Fruit fly (Drosophila melanogaster) whole organism, prepupa: Measurements from ENCODE around the gene CG9175.
A peak's percentile ranks its signal among the peaks of the same experiment; 100 is the strongest.

Experiments
- CG10669 ChIP-seq: fragments of 200-800 bp; sonication (Bioruptor generic); optimal IDR thresholded peaks from 3 replicates; lab custom pipeline; 2018; ENCODE audit warnings: missing biosample characterization, mild to moderate bottlenecking, missing genetic modification characterization, moderate library complexity
- CG11902 ChIP-seq: fragments of 200-800 bp; sonication (Bioruptor generic); optimal IDR thresholded peaks from 3 replicates; lab custom pipeline; 2016; ENCODE audit warnings: missing biosample characterization, missing genetic modification characterization
- CG6792 ChIP-seq: fragments of 200-800 bp; sonication (Bioruptor generic); optimal IDR thresholded peaks from 3 replicates; lab custom pipeline; 2016; ENCODE audit warnings: missing biosample characterization, missing genetic modification characterization
- CG8319 ChIP-seq: fragments of 200-800 bp; sonication (Bioruptor generic); optimal IDR thresholded peaks from 3 replicates; lab custom pipeline; 2016; ENCODE audit warnings: missing biosample characterization, missing genetic modification characterization
- CG9139 ChIP-seq: fragments of 200-800 bp; sonication (Bioruptor generic); optimal IDR thresholded peaks from 3 replicates; lab custom pipeline; 2017; ENCODE audit warnings: missing biosample characterization, mild to moderate bottlenecking, missing genetic modification characterization
- Gug ChIP-seq: fragments of 200-800 bp; sonication (Bioruptor generic); IDR thresholded peaks from 2 replicates; pipeline ENCODE4 v1.3.6; 2022; ENCODE audit warnings: missing biosample characterization, missing genetic modification characterization
- Sox15 ChIP-seq: fragments of 200-800 bp; sonication (Bioruptor generic); optimal IDR thresholded peaks from 3 replicates; lab custom pipeline; 2016; ENCODE audit warnings: missing biosample characterization, missing genetic modification characterization
- dac ChIP-seq: fragments of 200-800 bp; sonication (Bioruptor generic); optimal IDR thresholded peaks from 2 replicates; lab custom pipeline; 2017; ENCODE audit warnings: missing biosample characterization, mild to moderate bottlenecking, missing genetic modification characterization
- fd59A ChIP-seq: fragments of 200-800 bp; sonication (Bioruptor generic); optimal IDR thresholded peaks from 2 replicates; lab custom pipeline; 2017; ENCODE audit warnings: missing biosample characterization, mild to moderate bottlenecking, missing genetic modification characterization, missing genetic modification reagents
- svp ChIP-seq: fragments of 200-800 bp; sonication (Bioruptor generic); peaks from one replicate; lab custom pipeline; 2016; ENCODE audit warnings: missing biosample characterization, missing genetic modification characterization

- TF ChIP-seq CG8319 (no peak), CG6792 (GFP tag; lab: Kevin White, UChicago) (no peak), dac (no peak), Gug (GFP tag; lab: Robert Waterston, UW) (peak; percentile 42), fd59A (GFP tag; lab: Kevin White, UChicago) (no peak), CG11902 (GFP tag; lab: Kevin White, UChicago) (no peak), CG10669 (GFP tag; lab: Kevin White, UChicago) (no peak), svp (GFP tag; lab: Kevin White, UChicago) (peak; percentile 85), Sox15 (GFP tag; lab: Kevin White, UChicago) (no peak), CG9139 (GFP tag; lab: Kevin White, UChicago) (no peak)
These were observed 19.9 kb downstream of the CG9175 start for dm6 chr2L:6078757-6079351.
